Worm (Caenorhabditis elegans) whole organism, late embryonic: Measurements from ENCODE around the gene dnbp-1.

Source experiments
- ceh-22 ChIP-seq: sonication (generic microtip); optimal IDR thresholded peaks from 2 replicates; lab custom pipeline; 2017; ENCODE audit warnings: missing biosample characterization, missing genetic modification characterization
- elt-2 ChIP-seq: sonication (generic microtip); optimal IDR thresholded peaks from 2 replicates; lab custom pipeline; 2016; ENCODE audit warnings: missing genetic modification reagents, missing genetic modification characterization, missing compliant biosample characterization
- pha-4 ChIP-seq: fragments of 150-350 bp; optimal IDR thresholded peaks from 2 replicates; lab custom pipeline; 2018; ENCODE audit warnings: missing biosample characterization, missing genetic modification reagents, missing genetic modification characterization
- pqm-1 ChIP-seq: sonication (generic microtip); optimal IDR thresholded peaks from 2 replicates; lab custom pipeline; 2016; ENCODE audit warnings: missing genetic modification characterization, missing compliant biosample characterization
- unc-86 ChIP-seq: sonication (generic microtip); optimal IDR thresholded peaks from 2 replicates; lab custom pipeline; 2016; ENCODE audit warnings: missing genetic modification characterization, missing compliant biosample characterization

DNA sequence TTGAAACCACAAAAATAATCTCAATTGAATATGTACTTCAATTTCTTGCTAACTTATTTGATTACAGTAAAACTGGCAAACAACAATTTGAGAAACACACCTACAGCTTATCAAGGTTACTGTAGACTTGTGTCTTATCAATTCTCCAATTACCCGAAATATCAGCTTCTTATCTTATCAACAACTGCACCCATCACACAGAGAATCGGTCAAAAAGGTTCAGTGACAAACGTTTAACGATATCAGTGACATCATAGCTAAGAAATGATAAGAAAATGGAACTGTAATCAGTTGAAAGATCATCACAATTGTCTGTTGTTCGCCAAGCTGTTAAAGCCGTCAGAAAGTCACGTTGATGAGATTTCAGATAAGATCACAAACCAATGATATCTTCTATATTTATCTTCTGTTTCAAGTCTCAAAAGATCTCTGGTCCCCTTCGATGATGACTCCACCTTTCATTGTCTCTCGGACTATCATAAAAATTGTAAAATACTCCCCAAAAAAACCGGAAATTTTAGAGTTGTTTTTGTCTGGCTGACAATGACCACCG lies 60.4 kb downstream of the dnbp-1 start:
- TF ChIP-seq elt-2 (tag; lab: Kevin White, UChicago) (peak; percentile 100), unc-86 (tag; lab: Kevin White, UChicago) (no peak), pha-4 (tag; lab: Kevin White, UChicago) (no peak), pqm-1 (tag; lab: Kevin White, UChicago) (peak; percentile 95), ceh-22 (tag; lab: Kevin White, UChicago) (no peak)
